Worm (Caenorhabditis elegans) whole organism, young adult: Measurements from ENCODE around the gene frpr-10.

Experiments used
- B0261.1 ChIP-seq: sonication (generic microtip); optimal IDR thresholded peaks from 2 replicates; lab custom pipeline; 2016; ENCODE audit warnings: mild to moderate bottlenecking, missing genetic modification characterization, moderate library complexity, missing compliant biosample characterization
- attf-5 ChIP-seq: fragments of 200-800 bp; sonication (Bioruptor generic); optimal IDR thresholded peaks from 2 replicates; lab custom pipeline; 2018; ENCODE audit warnings: mild to moderate bottlenecking, missing genetic modification characterization, missing compliant biosample characterization
- bed-1 ChIP-seq: fragments of 200-800 bp; sonication (Bioruptor generic); IDR thresholded peaks from 2 replicates; pipeline ENCODE4 v1.3.6; 2022; ENCODE audit warnings: missing genetic modification reagents, missing genetic modification characterization, missing compliant biosample characterization
- dpl-1 ChIP-seq: fragments of 150-350 bp; optimal IDR thresholded peaks from 2 replicates; lab custom pipeline; 2014; ENCODE audit warnings: missing biosample characterization, missing genetic modification reagents, missing genetic modification characterization
- him-1 ChIP-seq: sonication (generic microtip); optimal IDR thresholded peaks from 2 replicates; lab custom pipeline; 2016; ENCODE audit warnings: missing genotype, missing genetic modification reagents, missing genetic modification characterization, missing compliant biosample characterization
- lin-35 ChIP-seq, 3 experiments: fragments of 150-350 bp in 2 of 3; sonication (generic microtip) in 1 of 3; optimal IDR thresholded peaks; 2 replicates each; lab custom pipeline; 2014 to 2018; ENCODE audit warnings: missing biosample characterization in 3 of 3, missing genetic modification characterization in 3 of 3, missing genetic modification reagents in 3 of 3
- lir-1 ChIP-seq: fragments of 200-800 bp; sonication (Bioruptor generic); conservative IDR thresholded peaks from 2 replicates; pipeline ENCODE4 v1.3.6; 2022; ENCODE audit warnings: missing genetic modification reagents, missing genetic modification characterization, missing compliant biosample characterization
- madf-10 ChIP-seq: sonication (generic microtip); optimal IDR thresholded peaks from 2 replicates; lab custom pipeline; 2016; ENCODE audit warnings: mild to moderate bottlenecking, missing genetic modification characterization, missing compliant biosample characterization
- pha-4 ChIP-seq: fragments of 150-350 bp; sonication (generic microtip); optimal IDR thresholded peaks from 2 replicates; lab custom pipeline; 2014; ENCODE audit warnings: missing biosample characterization, missing genetic modification reagents, missing genetic modification characterization
- sptf-2 ChIP-seq: fragments of 200-800 bp; sonication (Bioruptor generic); optimal IDR thresholded peaks from 2 replicates; lab custom pipeline; 2018; ENCODE audit warnings: mild to moderate bottlenecking, missing genetic modification characterization, missing compliant biosample characterization
- tbp1 ChIP-seq: fragments of 200-800 bp; sonication (Bioruptor generic); optimal IDR thresholded peaks from 2 replicates; lab custom pipeline; 2018; ENCODE audit warnings: mild to moderate bottlenecking, missing genetic modification characterization, missing compliant biosample characterization
- ztf-18 ChIP-seq: sonication (generic microtip); optimal IDR thresholded peaks from 2 replicates; lab custom pipeline; 2016; ENCODE audit warnings: missing genotype, mild to moderate bottlenecking, missing genetic modification characterization, missing compliant biosample characterization

ce11 chrIV:7987083-7987482 is 29.5 kb downstream of the frpr-10 start, which contains the start of gene mec-17:
- TF ChIP-seq sptf-2 (GFP tag; lab: Kevin White, UChicago) (no peak), pha-4 (tag; lab: Kevin White, UChicago) (no peak), ztf-18 (tag; lab: Kevin White, UChicago) (no peak), bed-1 (GFP tag; lab: Robert Waterston, UW) (no peak), lin-35 (GFP tag; optimal IDR thresholded peaks at IDR 0.05; lab: Kevin White, UChicago) (no peak), dpl-1 (GFP tag; lab: Kevin White, UChicago) (no peak), attf-5 (GFP tag; lab: Kevin White, UChicago) (no peak), madf-10 (no peak), B0261.1 (tag; lab: Kevin White, UChicago) (no peak), lir-1 (GFP tag; lab: Robert Waterston, UW) (no peak), him-1 (no peak), tbp1 (GFP tag; lab: Kevin White, UChicago) (no peak)
